Worm (Caenorhabditis elegans): ENCODE results near the gene arcp-1.

Gene arcp-1

ce11 chrIII:3786427-3786935, 27.3 kb upstream of the arcp-1 start, which contains the start of gene acy-3:
TSS of gene acy-3 (minus strand) at chrIII:3786477.
- TF ChIP-seq lin-32 (GFP tag; optimal IDR thresholded peaks at IDR 0.05) (no peak), ztf-11 (tag; optimal IDR thresholded peaks at IDR 0.05) (no peak), sem-2 (GFP tag; optimal IDR thresholded peaks at IDR 0.05) (no peak), ceh-43 (GFP tag; optimal IDR thresholded peaks at IDR 0.05) (no peak), elt-1 (tag; optimal IDR thresholded peaks at IDR 0.05; ENCODE audit: borderline replicate concordance, insufficient read depth) (no peak), nhr-76 (tag; optimal IDR thresholded peaks at IDR 0.05) (no peak), unc-120 (tag; optimal IDR thresholded peaks at IDR 0.05; ENCODE audit: poor library complexity, severe bottlenecking) (peak; percentile 81), tbx-8 (GFP tag; optimal IDR thresholded peaks at IDR 0.05) (no peak), bed-3 (GFP tag; optimal IDR thresholded peaks at IDR 0.05) (no peak), unc-39 (tag; optimal IDR thresholded peaks at IDR 0.05) (no peak), nhr-12 (tag; optimal IDR thresholded peaks at IDR 0.05) (no peak), mab-5 (tag; optimal IDR thresholded peaks at IDR 0.05) (no peak), nhr-2 (tag; optimal IDR thresholded peaks at IDR 0.05) (no peak), lsy-2 (tag; optimal IDR thresholded peaks at IDR 0.05) (no peak), ham-2 (GFP tag; optimal IDR thresholded peaks at IDR 0.05) (peak; percentile 64), unc-62 (GFP tag; optimal IDR thresholded peaks at IDR 0.05) (peak; percentile 70), hlh-1 (tag; optimal IDR thresholded peaks at IDR 0.05) (peak; percentile 57), M03D4.4 (tag; optimal IDR thresholded peaks at IDR 0.05) (peak; percentile 9), drap-1 (GFP tag; optimal IDR thresholded peaks at IDR 0.05) (no peak), snpc-4 (tag; optimal IDR thresholded peaks at IDR 0.05) (no peak), blmp-1 (tag; optimal IDR thresholded peaks at IDR 0.05) (no peak), ceh-39 (tag; optimal IDR thresholded peaks at IDR 0.05) (no peak)

ce11 chrIII:3785094-3785493, 25.9 kb upstream of the arcp-1 start:
- no peak for TF ChIP-seq flh-1 (GFP tag; optimal IDR thresholded peaks at IDR 0.05)
- TF ChIP-seq unc-120 (tag; optimal IDR thresholded peaks at IDR 0.05; ENCODE audit: poor library complexity, severe bottlenecking): no peak
- no peak for TF ChIP-seq sem-2 (GFP tag; optimal IDR thresholded peaks at IDR 0.05)
- TF ChIP-seq ceh-83 (GFP tag; optimal IDR thresholded peaks at IDR 0.05): no peak
- TF ChIP-seq drap-1 (GFP tag; optimal IDR thresholded peaks at IDR 0.05): no peak
- no peak for TF ChIP-seq snpc-4 (tag; optimal IDR thresholded peaks at IDR 0.05)
- no peak for TF ChIP-seq M03D4.4 (tag; optimal IDR thresholded peaks at IDR 0.05)

- TF ChIP-seq unc-62 (GFP tag; optimal IDR thresholded peaks at IDR 0.05): peak; percentile 5
- TF ChIP-seq lin-32 (GFP tag; optimal IDR thresholded peaks at IDR 0.05): no peak
- TF ChIP-seq sem-2 (GFP tag; optimal IDR thresholded peaks at IDR 0.05): no peak
- no peak for TF ChIP-seq nhr-76 (tag; optimal IDR thresholded peaks at IDR 0.05)
- TF ChIP-seq ceh-43 (GFP tag; optimal IDR thresholded peaks at IDR 0.05): no peak
- no peak for TF ChIP-seq bed-3 (GFP tag; optimal IDR thresholded peaks at IDR 0.05)
- TF ChIP-seq elt-1 (tag; optimal IDR thresholded peaks at IDR 0.05; ENCODE audit: borderline replicate concordance, insufficient read depth): no peak
These were observed 24.7 kb upstream of the arcp-1 start for ce11 chrIII:3783914-3784313.

- TF ChIP-seq hlh-1 (tag; optimal IDR thresholded peaks at IDR 0.05) (peak; percentile 62), unc-62 (GFP tag; optimal IDR thresholded peaks at IDR 0.05) (peak; percentile 87), nhr-12 (tag; optimal IDR thresholded peaks at IDR 0.05) (no peak), mab-5 (tag; optimal IDR thresholded peaks at IDR 0.05) (no peak), unc-120 (tag; optimal IDR thresholded peaks at IDR 0.05; ENCODE audit: poor library complexity, severe bottlenecking) (peak; percentile 80), elt-3 (tag; optimal IDR thresholded peaks at IDR 0.05) (no peak)
These were observed 23.6 kb upstream of the arcp-1 start for ce11 chrIII:3782853-3783252.

ce11 chrIII:3781827-3782226, 22.6 kb upstream of the arcp-1 start:
- TF ChIP-seq hlh-1 (tag; optimal IDR thresholded peaks at IDR 0.05): peak; percentile 68
- TF ChIP-seq unc-62 (GFP tag; optimal IDR thresholded peaks at IDR 0.05): peak; percentile 52
- TF ChIP-seq nhr-2 (tag; optimal IDR thresholded peaks at IDR 0.05): no peak
- TF ChIP-seq mab-5 (tag; optimal IDR thresholded peaks at IDR 0.05): peak; percentile 40
- TF ChIP-seq nhr-237 (tag; optimal IDR thresholded peaks at IDR 0.05): no peak

- TF ChIP-seq bed-3 (GFP tag; optimal IDR thresholded peaks at IDR 0.05) (no peak), lin-32 (GFP tag; optimal IDR thresholded peaks at IDR 0.05) (no peak), elt-1 (tag; optimal IDR thresholded peaks at IDR 0.05; ENCODE audit: borderline replicate concordance, insufficient read depth) (no peak), sem-2 (GFP tag; optimal IDR thresholded peaks at IDR 0.05) (no peak), ceh-43 (GFP tag; optimal IDR thresholded peaks at IDR 0.05) (no peak), ztf-11 (tag; optimal IDR thresholded peaks at IDR 0.05) (no peak), ceh-39 (tag; optimal IDR thresholded peaks at IDR 0.05) (no peak), flh-1 (GFP tag; optimal IDR thresholded peaks at IDR 0.05) (no peak), nhr-237 (tag; optimal IDR thresholded peaks at IDR 0.05) (no peak)
These were observed 15.3 kb upstream of the arcp-1 start for ce11 chrIII:3774550-3774949.

All from whole organism, mixed stage, embryonic.